Worm (Caenorhabditis elegans) whole organism, L1 larva: ENCODE measurements around the gene T21C12.8.

Experiments used
- C04F5.9 ChIP-seq: sonication (generic microtip); optimal IDR thresholded peaks from 2 replicates; lab custom pipeline; 2016; ENCODE audit warnings: missing genetic modification characterization, missing compliant biosample characterization
- C16A3.4 ChIP-seq: fragments of 150-350 bp; optimal IDR thresholded peaks from 2 replicates; lab custom pipeline; 2014; ENCODE audit warnings: missing biosample characterization, missing genetic modification characterization
- C34B4.2 ChIP-seq: sonication (generic microtip); optimal IDR thresholded peaks from 2 replicates; lab custom pipeline; 2017; ENCODE audit warnings: mild to moderate bottlenecking, missing genetic modification characterization, missing compliant biosample characterization
- aha-1 ChIP-seq: fragments of 150-350 bp; optimal IDR thresholded peaks from 2 replicates; lab custom pipeline; 2014; ENCODE audit warnings: missing biosample characterization, missing genetic modification characterization
- alr-1 ChIP-seq: fragments of 200-800 bp; sonication (Bioruptor generic); optimal IDR thresholded peaks from 2 replicates; lab custom pipeline; 2018; ENCODE audit warnings: borderline replicate concordance, mild to moderate bottlenecking, missing genetic modification characterization, missing compliant biosample characterization
- ama-1 ChIP-seq: fragments of 150-350 bp; optimal IDR thresholded peaks from 2 replicates; lab custom pipeline; 2014
- blmp-1 ChIP-seq: fragments of 150-350 bp; optimal IDR thresholded peaks from 2 replicates; lab custom pipeline; 2014; ENCODE audit warnings: missing biosample characterization, missing genetic modification characterization
- ceh-88 ChIP-seq: fragments of 200-800 bp; sonication (Bioruptor generic); IDR thresholded peaks from 2 replicates; pipeline ENCODE4 v1.3.6; 2022; ENCODE audit warnings: missing genetic modification characterization, missing compliant biosample characterization
- ceh-90 ChIP-seq: sonication (generic microtip); optimal IDR thresholded peaks from 2 replicates; lab custom pipeline; 2016; ENCODE audit warnings: missing genetic modification characterization, missing compliant biosample characterization
- egl-27 ChIP-seq, 2 experiments: fragments of 150-350 bp in 1 of 2; sonication (generic microtip); optimal IDR thresholded peaks; 3 replicates each; lab custom pipeline; 2017 to 2018; ENCODE audit warnings: missing biosample characterization in 2 of 2, missing genetic modification characterization in 2 of 2, missing genetic modification reagents in 2 of 2
- elt-2 ChIP-seq: sonication (generic microtip); optimal IDR thresholded peaks from 2 replicates; lab custom pipeline; 2016; ENCODE audit warnings: missing genetic modification characterization, mild to moderate bottlenecking, inconsistent platforms, missing compliant biosample characterization, missing genetic modification reagents
- elt-3 ChIP-seq, 6 experiments: fragments of 150-350 bp in 1 of 6; sonication (generic microtip); optimal IDR thresholded peaks; 2 replicates each; lab custom pipeline; 2017 to 2018; ENCODE audit warnings: missing biosample characterization in 6 of 6, missing genetic modification characterization in 6 of 6, inconsistent platforms in 1 of 6
- fkh-8 ChIP-seq: sonication (generic microtip); optimal IDR thresholded peaks from 2 replicates; lab custom pipeline; 2016; ENCODE audit warnings: mild to moderate bottlenecking, missing genetic modification characterization, missing compliant biosample characterization
- hlh-17 ChIP-seq: fragments of 200-800 bp; sonication (Bioruptor generic); optimal IDR thresholded peaks from 2 replicates; lab custom pipeline; 2018; ENCODE audit warnings: missing genetic modification characterization, mild to moderate bottlenecking, missing compliant biosample characterization, moderate library complexity, borderline replicate concordance
- hpl-2 ChIP-seq: fragments of 150-350 bp; optimal IDR thresholded peaks from 2 replicates; lab custom pipeline; 2014; ENCODE audit warnings: missing biosample characterization, missing genetic modification reagents, missing genetic modification characterization
- irx-1 ChIP-seq: sonication (generic microtip); optimal IDR thresholded peaks from 2 replicates; lab custom pipeline; 2016; ENCODE audit warnings: missing genetic modification characterization, missing compliant biosample characterization
- jun-1 ChIP-seq: fragments of 150-350 bp; optimal IDR thresholded peaks from 2 replicates; lab custom pipeline; 2014; ENCODE audit warnings: missing biosample characterization, missing genetic modification reagents, missing genetic modification characterization
- lin-13 ChIP-seq: fragments of 150-350 bp; optimal IDR thresholded peaks from 2 replicates; lab custom pipeline; 2014; ENCODE audit warnings: missing biosample characterization, missing genetic modification reagents, missing genetic modification characterization
- lin-14 ChIP-seq: fragments of 200-800 bp; sonication (Bioruptor generic); optimal IDR thresholded peaks from 2 replicates; lab custom pipeline; 2018; ENCODE audit warnings: mild to moderate bottlenecking, missing genetic modification characterization, moderate library complexity, missing compliant biosample characterization
- lin-35 ChIP-seq, 2 experiments: fragments of 150-350 bp; optimal IDR thresholded peaks; 2 replicates each; lab custom pipeline; 2014; ENCODE audit warnings: missing biosample characterization in 2 of 2, missing genetic modification characterization in 2 of 2, missing genetic modification reagents in 2 of 2
- lsy-2 ChIP-seq, 2 experiments: fragments of 150-350 bp; optimal IDR thresholded peaks; 2 replicates each; lab custom pipeline; 2014; ENCODE audit warnings: missing biosample characterization in 2 of 2, missing genetic modification characterization in 2 of 2
- mdl-1 ChIP-seq, 2 experiments: fragments of 150-350 bp; optimal IDR thresholded peaks; 2 replicates each; lab custom pipeline; 2014 to 2017; ENCODE audit warnings: missing biosample characterization in 2 of 2, missing genetic modification characterization in 2 of 2, inconsistent platforms in 1 of 2
- nhr-20 ChIP-seq: sonication (generic microtip); optimal IDR thresholded peaks from 2 replicates; lab custom pipeline; 2016; ENCODE audit warnings: mild to moderate bottlenecking, missing genetic modification characterization, missing compliant biosample characterization
- nhr-237 ChIP-seq: fragments of 150-350 bp; optimal IDR thresholded peaks from 2 replicates; lab custom pipeline; 2014; ENCODE audit warnings: missing biosample characterization, missing genetic modification characterization
- nhr-71 ChIP-seq: sonication (generic microtip); optimal IDR thresholded peaks from 2 replicates; lab custom pipeline; 2016; ENCODE audit warnings: mild to moderate bottlenecking, missing genetic modification characterization, moderate library complexity, missing compliant biosample characterization
- nhr-76 ChIP-seq: sonication (generic microtip); optimal IDR thresholded peaks from 2 replicates; lab custom pipeline; 2017; ENCODE audit warnings: missing biosample characterization, missing genetic modification characterization
- nhr-77 ChIP-seq: fragments of 150-350 bp; optimal IDR thresholded peaks from 2 replicates; lab custom pipeline; 2014; ENCODE audit warnings: missing biosample characterization, missing genetic modification characterization
- nhr-84 ChIP-seq: sonication (generic microtip); optimal IDR thresholded peaks from 2 replicates; lab custom pipeline; 2017; ENCODE audit warnings: missing biosample characterization, missing genetic modification characterization
- nhr-85 ChIP-seq: sonication (generic microtip); peaks from one replicate; lab custom pipeline; 2016; ENCODE audit warnings: missing genetic modification characterization, inconsistent platforms, missing compliant biosample characterization
- pag-3 ChIP-seq: sonication (generic microtip); optimal IDR thresholded peaks from 2 replicates; lab custom pipeline; 2017; ENCODE audit warnings: missing genetic modification characterization, mild to moderate bottlenecking, missing compliant biosample characterization, antibody characterized with exemption, borderline replicate concordance; ENCODE audit not compliant: insufficient read depth
- skn-1 ChIP-seq: fragments of 150-350 bp; optimal IDR thresholded peaks from 2 replicates; lab custom pipeline; 2014; ENCODE audit warnings: missing biosample characterization, missing genetic modification characterization
- snu-23 ChIP-seq: sonication (generic microtip); optimal IDR thresholded peaks from 2 replicates; lab custom pipeline; 2016; ENCODE audit warnings: missing genetic modification characterization, missing compliant biosample characterization
- sup-37 ChIP-seq: fragments of 200-800 bp; sonication (Bioruptor generic); optimal IDR thresholded peaks from 2 replicates; lab custom pipeline; 2018; ENCODE audit warnings: mild to moderate bottlenecking, missing genetic modification characterization, missing compliant biosample characterization
- swsn-7 ChIP-seq: sonication (generic microtip); optimal IDR thresholded peaks from 2 replicates; lab custom pipeline; 2016; ENCODE audit warnings: missing genetic modification characterization, missing compliant biosample characterization
- tlp-1 ChIP-seq: fragments of 150-350 bp; optimal IDR thresholded peaks from 2 replicates; lab custom pipeline; 2014; ENCODE audit warnings: missing biosample characterization, missing genetic modification characterization
- unc-62 ChIP-seq: fragments of 150-350 bp; optimal IDR thresholded peaks from 2 replicates; lab custom pipeline; 2014; ENCODE audit warnings: missing biosample characterization, missing genetic modification reagents, missing genetic modification characterization
- vab-15 ChIP-seq: sonication (generic microtip); optimal IDR thresholded peaks from 2 replicates; lab custom pipeline; 2017; ENCODE audit warnings: missing genotype, mild to moderate bottlenecking, missing genetic modification characterization, missing compliant biosample characterization
- zip-4 ChIP-seq: fragments of 200-800 bp; sonication (Bioruptor generic); optimal IDR thresholded peaks from 2 replicates; lab custom pipeline; 2018; ENCODE audit warnings: mild to moderate bottlenecking, missing genetic modification characterization, moderate library complexity, missing compliant biosample characterization

T21C12.8 gene

ce11 chrIII:10565926-10566325, 13.1 kb upstream of the T21C12.8 start, which contains the start of gene acdh-11:
TSS of gene acdh-11 (plus strand) at chrIII:10566258.
- TF ChIP-seq elt-3 (tag; optimal IDR thresholded peaks at IDR 0.05; lab: Kevin White, UChicago) (peak in 4 of 6 experiments; percentile 52 to 79 (median 77)), zip-4 (no peak), C16A3.4 (no peak), ama-1 (lab: Kevin White, UChicago) (no peak), lsy-2 (tag; optimal IDR thresholded peaks at IDR 0.05; lab: Kevin White, UChicago) (peak in 1 of 2 experiments; percentile 7), nhr-20 (peak; percentile 36), tlp-1 (tag; lab: Kevin White, UChicago) (no peak), unc-62 (GFP tag; lab: Kevin White, UChicago) (no peak), elt-2 (tag; lab: Kevin White, UChicago) (peak; percentile 22), mdl-1 (tag; optimal IDR thresholded peaks at IDR 0.05; lab: Kevin White, UChicago) (peak in 1 of 2 experiments; percentile 4), lin-14 (no peak), blmp-1 (tag; lab: Kevin White, UChicago) (peak; percentile 2), fkh-8 (no peak), snu-23 (GFP tag; lab: Kevin White, UChicago) (peak; percentile 29), C34B4.2 (tag; lab: Kevin White, UChicago) (no peak), skn-1 (tag; lab: Kevin White, UChicago) (no peak), vab-15 (tag; lab: Kevin White, UChicago) (no peak), egl-27 (tag; optimal IDR thresholded peaks at IDR 0.05; lab: Kevin White, UChicago) (no peak), ceh-88 (GFP tag; lab: Robert Waterston, UW) (no peak), nhr-237 (tag; lab: Kevin White, UChicago) (no peak), lin-35 (GFP tag; optimal IDR thresholded peaks at IDR 0.05; lab: Kevin White, UChicago) (peak in 1 of 2 experiments; percentile 19), nhr-84 (tag; lab: Kevin White, UChicago) (no peak)
- TF ChIP-seq, all 84 proteins: peak for 8

ce11 chrIII:10562542-10562941, 9.7 kb upstream of the T21C12.8 start:
- peak; percentile 13 for TF ChIP-seq blmp-1 (tag; lab: Kevin White, UChicago)
- TF ChIP-seq nhr-85 (tag; lab: Kevin White, UChicago) = peak; percentile 46
- TF ChIP-seq hlh-17 = no peak
- peak; percentile 38 for TF ChIP-seq lin-14
- TF ChIP-seq C04F5.9 (tag; lab: Kevin White, UChicago) = no peak
- TF ChIP-seq aha-1 (tag; lab: Kevin White, UChicago) = no peak
- peak; percentile 35 for TF ChIP-seq snu-23 (GFP tag; lab: Kevin White, UChicago)
- TF ChIP-seq irx-1 (tag; lab: Kevin White, UChicago) = no peak

ce11 chrIII:10561904-10562303, 9.1 kb upstream of the T21C12.8 start, which contains the start of gene Y45F3A.1:
TSS of gene Y45F3A.1 (minus strand) at chrIII:10561915.
- no peak for TF ChIP-seq mdl-1 (tag; optimal IDR thresholded peaks at IDR 0.05; lab: Kevin White, UChicago)
- TF ChIP-seq nhr-77 = no peak
- TF ChIP-seq nhr-20 = no peak
- TF ChIP-seq skn-1 (tag; lab: Kevin White, UChicago) = no peak
- TF ChIP-seq pag-3 = no peak
- TF ChIP-seq sup-37 (GFP tag; lab: Kevin White, UChicago) = no peak
- TF ChIP-seq C34B4.2 (tag; lab: Kevin White, UChicago) = no peak
- no peak for TF ChIP-seq ceh-90 (tag; lab: Kevin White, UChicago)
- TF ChIP-seq swsn-7 (tag; lab: Kevin White, UChicago) = no peak
- no peak for TF ChIP-seq lin-35 (GFP tag; optimal IDR thresholded peaks at IDR 0.05; lab: Kevin White, UChicago)

ce11 chrIII:10560296-10560695, 7.5 kb upstream of the T21C12.8 start, which contains the start of gene rab-30:
TSS of gene rab-30 (plus strand) at chrIII:10560596.
- no peak for TF ChIP-seq lsy-2 (tag; optimal IDR thresholded peaks at IDR 0.05; lab: Kevin White, UChicago)
- no peak for TF ChIP-seq hpl-2 (GFP tag; lab: Kevin White, UChicago)
- TF ChIP-seq tlp-1 (tag; lab: Kevin White, UChicago) = no peak
- no peak for TF ChIP-seq nhr-76 (tag; lab: Kevin White, UChicago)
- TF ChIP-seq snu-23 (GFP tag; lab: Kevin White, UChicago) = no peak
- TF ChIP-seq lin-13 = no peak
- TF ChIP-seq alr-1 (tag; lab: Kevin White, UChicago) = no peak
- TF ChIP-seq fkh-8 = no peak
- no peak for TF ChIP-seq nhr-71 (tag; lab: Kevin White, UChicago)
- no peak for TF ChIP-seq jun-1 (tag; lab: Kevin White, UChicago)
- no peak for TF ChIP-seq nhr-20
- no peak for TF ChIP-seq mdl-1 (tag; optimal IDR thresholded peaks at IDR 0.05; lab: Kevin White, UChicago)
